Fruit fly (Drosophila melanogaster) whole organism, embryonic: Measurements from ENCODE around the gene NC2beta.
A peak's percentile ranks its signal among the peaks of the same experiment; 100 is the strongest.

Source experiments
- Awh ChIP-seq: fragments of 200-800 bp; sonication (Bioruptor generic); IDR thresholded peaks from 2 replicates; pipeline ENCODE4, ENCODE4 v1.3.6; 2022; ENCODE audit warnings: missing biosample characterization, missing genetic modification characterization
- CG1024 ChIP-seq: fragments of 200-800 bp; sonication (Bioruptor generic); IDR thresholded peaks from 2 replicates; pipeline ENCODE4 v1.3.6; 2022; ENCODE audit warnings: missing biosample characterization, missing genetic modification characterization
- CG10267 ChIP-seq: fragments of 200-800 bp; sonication (Bioruptor generic); optimal IDR thresholded peaks from 2 replicates; lab custom pipeline; 2018; ENCODE audit warnings: missing biosample characterization, mild to moderate bottlenecking, missing genetic modification characterization, moderate library complexity
- CG10565 ChIP-seq: fragments of 200-800 bp; sonication (Bioruptor generic); optimal IDR thresholded peaks from 3 replicates; lab custom pipeline; 2016; ENCODE audit warnings: missing biosample characterization, mild to moderate bottlenecking, missing genetic modification characterization
- CG11456 ChIP-seq: fragments of 200-800 bp; sonication (Bioruptor generic); IDR thresholded peaks from 3 replicates; pipeline ENCODE4 v1.3.6; 2022; ENCODE audit warnings: missing biosample characterization, missing genetic modification characterization
- CG12219 ChIP-seq: fragments of 200-800 bp; sonication (Bioruptor generic); optimal IDR thresholded peaks from 3 replicates; lab custom pipeline; 2018; ENCODE audit warnings: missing biosample characterization, mild to moderate bottlenecking, missing genetic modification characterization
- CG12391 ChIP-seq: fragments of 200-800 bp; sonication (Bioruptor generic); optimal IDR thresholded peaks from 3 replicates; lab custom pipeline; 2018; ENCODE audit warnings: missing biosample characterization, mild to moderate bottlenecking, missing genetic modification characterization, moderate library complexity
- CG13296 ChIP-seq: fragments of 200-800 bp; sonication (Bioruptor generic); optimal IDR thresholded peaks from 3 replicates; lab custom pipeline; 2018; ENCODE audit warnings: missing biosample characterization, mild to moderate bottlenecking, missing genetic modification characterization
- CG13894 ChIP-seq: fragments of 200-800 bp; sonication (Bioruptor generic); optimal IDR thresholded peaks from 3 replicates; lab custom pipeline; 2018; ENCODE audit warnings: missing biosample characterization, mild to moderate bottlenecking, missing genetic modification characterization, moderate library complexity
- CG14014 ChIP-seq: fragments of 200-800 bp; sonication (Bioruptor generic); IDR thresholded peaks from 2 replicates; pipeline ENCODE4 v1.3.6; 2022; ENCODE audit warnings: missing biosample characterization, missing genetic modification characterization
- CG15011 ChIP-seq: fragments of 200-800 bp; sonication (Bioruptor generic); optimal IDR thresholded peaks from 3 replicates; lab custom pipeline; 2018; ENCODE audit warnings: missing biosample characterization, mild to moderate bottlenecking, missing genetic modification characterization
- CG16863 ChIP-seq: fragments of 200-800 bp; sonication (Bioruptor generic); optimal IDR thresholded peaks from 3 replicates; lab custom pipeline; 2016; ENCODE audit warnings: missing biosample characterization, missing genetic modification characterization
- CG18011 ChIP-seq: fragments of 200-800 bp; sonication (Bioruptor generic); optimal IDR thresholded peaks from 2 replicates; lab custom pipeline; 2017; ENCODE audit warnings: missing biosample characterization, missing genetic modification characterization, mild to moderate bottlenecking, moderate library complexity, missing genotype
- CG2712 ChIP-seq: fragments of 200-800 bp; optimal IDR thresholded peaks from 3 replicates; lab custom pipeline; 2019; ENCODE audit warnings: missing biosample characterization, mild to moderate bottlenecking, missing genetic modification characterization, moderate library complexity
- CG3407 ChIP-seq: fragments of 200-800 bp; sonication (Bioruptor generic); optimal IDR thresholded peaks from 2 replicates; lab custom pipeline; 2018; ENCODE audit warnings: missing biosample characterization, mild to moderate bottlenecking, missing genetic modification characterization
- CG34224 ChIP-seq: fragments of 200-800 bp; sonication (Bioruptor generic); IDR thresholded peaks from 3 replicates; pipeline ENCODE4 v1.3.6; 2022; ENCODE audit warnings: missing biosample characterization, missing genetic modification characterization; ENCODE audit not compliant: partially characterized antibody
- CG4282 ChIP-seq: fragments of 200-800 bp; sonication (Bioruptor generic); optimal IDR thresholded peaks from 2 replicates; lab custom pipeline; 2016; ENCODE audit warnings: missing biosample characterization, missing genetic modification characterization
- CG5180 ChIP-seq: fragments of 200-800 bp; sonication (Bioruptor generic); optimal IDR thresholded peaks from 3 replicates; lab custom pipeline; 2017; ENCODE audit warnings: missing biosample characterization, missing genetic modification characterization, mild to moderate bottlenecking, moderate library complexity, missing genetic modification reagents
- CG5245 ChIP-seq: fragments of 200-800 bp; sonication (Bioruptor generic); optimal IDR thresholded peaks from 3 replicates; lab custom pipeline; 2016; ENCODE audit warnings: missing biosample characterization, missing genetic modification characterization
- CG7786 ChIP-seq: fragments of 200-800 bp; sonication (Bioruptor generic); optimal IDR thresholded peaks from 2 replicates; lab custom pipeline; 2016; ENCODE audit warnings: missing biosample characterization, missing genetic modification characterization
- CG9215 ChIP-seq: fragments of 200-800 bp; sonication (Bioruptor generic); IDR thresholded peaks from 2 replicates; pipeline ENCODE4 v1.3.6; 2022; ENCODE audit warnings: missing biosample characterization, missing genetic modification characterization
- CkIIα-i1 ChIP-seq: fragments of 200-800 bp; sonication (Bioruptor generic); IDR thresholded peaks from 2 replicates; pipeline ENCODE4 v1.3.6; 2022; ENCODE audit warnings: missing biosample characterization, missing genetic modification characterization
- ERR ChIP-seq: fragments of 200-800 bp; sonication (Bioruptor generic); optimal IDR thresholded peaks from 2 replicates; lab custom pipeline; 2016; ENCODE audit warnings: missing biosample characterization, missing genetic modification characterization
- Eip74EF ChIP-seq, 2 experiments: fragments of 200-800 bp in 1 of 2; fragments of >200 bp in 1 of 2; sonication (Bioruptor generic) in 1 of 2; optimal IDR thresholded peaks; 2 replicates each; lab custom pipeline; 2017 to 2019; ENCODE audit warnings: missing biosample characterization in 2 of 2, missing genetic modification characterization in 2 of 2, mild to moderate bottlenecking in 1 of 2, moderate library complexity in 1 of 2
- H2.0 ChIP-seq: fragments of 200-800 bp; sonication (Bioruptor generic); IDR thresholded peaks from 2 replicates; pipeline ENCODE4 v1.3.6; 2022; ENCODE audit warnings: missing biosample characterization, missing genetic modification characterization
- Hr3 ChIP-seq: fragments of 200-800 bp; sonication (Bioruptor generic); optimal IDR thresholded peaks from 3 replicates; lab custom pipeline; 2016; ENCODE audit warnings: missing biosample characterization, missing genetic modification characterization
- MESR4 ChIP-seq: fragments of 200-800 bp; sonication (Bioruptor generic); optimal IDR thresholded peaks from 2 replicates; lab custom pipeline; 2018; ENCODE audit warnings: missing biosample characterization, mild to moderate bottlenecking, missing genetic modification characterization, moderate library complexity
- Mes4 ChIP-seq: fragments of 200-800 bp; sonication (Bioruptor generic); optimal IDR thresholded peaks from 2 replicates; lab custom pipeline; 2016; ENCODE audit warnings: missing biosample characterization, missing genetic modification characterization
- Mrtf ChIP-seq: fragments of 200-800 bp; sonication (Bioruptor generic); IDR thresholded peaks from 3 replicates; pipeline ENCODE4 v1.3.6; 2022; ENCODE audit warnings: missing biosample characterization, missing genetic modification characterization
- Pdp1 ChIP-seq, 2 experiments: fragments of 200-800 bp; sonication (Bioruptor generic); optimal IDR thresholded peaks; 3 replicates each; lab custom pipeline; 2016; ENCODE audit warnings: missing biosample characterization in 2 of 2, missing genetic modification characterization in 2 of 2, mild to moderate bottlenecking in 1 of 2, moderate library complexity in 1 of 2
- Tbp ChIP-seq: fragments of >200 bp; optimal IDR thresholded peaks from 2 replicates; lab custom pipeline; 2018; ENCODE audit warnings: missing biosample characterization, missing genetic modification characterization
- YL-1 ChIP-seq: fragments of 200-800 bp; sonication (Bioruptor generic); optimal IDR thresholded peaks from 3 replicates; lab custom pipeline; 2017; ENCODE audit warnings: missing biosample characterization, mild to moderate bottlenecking, missing genetic modification characterization
- ara ChIP-seq: fragments of 200-800 bp; sonication (Bioruptor generic); IDR thresholded peaks from 2 replicates; pipeline ENCODE4 v1.3.6; 2022; ENCODE audit warnings: missing biosample characterization, missing genetic modification characterization
- bowl ChIP-seq: fragments of 200-800 bp; sonication (Bioruptor generic); IDR thresholded peaks from 2 replicates; pipeline ENCODE4 v1.3.6; 2022; ENCODE audit warnings: missing biosample characterization, missing genetic modification characterization
- br ChIP-seq: fragments of >200 bp; optimal IDR thresholded peaks from 2 replicates; lab custom pipeline; 2017
- cg ChIP-seq: fragments of 200-800 bp; sonication (Bioruptor generic); optimal IDR thresholded peaks from 3 replicates; lab custom pipeline; 2019; ENCODE audit warnings: missing biosample characterization, mild to moderate bottlenecking, missing genetic modification characterization, moderate library complexity
- chn ChIP-seq: fragments of 200-800 bp; sonication (Bioruptor generic); optimal IDR thresholded peaks from 2 replicates; lab custom pipeline; 2016; ENCODE audit warnings: missing biosample characterization, missing genetic modification characterization
- da ChIP-seq: fragments of 200-800 bp; sonication (Bioruptor generic); optimal IDR thresholded peaks from 2 replicates; lab custom pipeline; 2016; ENCODE audit warnings: missing biosample characterization, missing genetic modification characterization
- ftz-f1 ChIP-seq: fragments of 200-800 bp; sonication (Bioruptor generic); optimal IDR thresholded peaks from 2 replicates; lab custom pipeline; 2016; ENCODE audit warnings: missing biosample characterization, missing genetic modification characterization
- fu2 ChIP-seq: fragments of 200-800 bp; sonication (Bioruptor generic); optimal IDR thresholded peaks from 2 replicates; lab custom pipeline; 2016; ENCODE audit warnings: missing biosample characterization, missing genetic modification characterization
- grau ChIP-seq: fragments of 200-800 bp; optimal IDR thresholded peaks from 3 replicates; lab custom pipeline; 2019; ENCODE audit warnings: missing biosample characterization, mild to moderate bottlenecking, missing genetic modification characterization, moderate library complexity
- hth ChIP-seq: fragments of >200 bp; optimal IDR thresholded peaks from 2 replicates; lab custom pipeline; 2017; ENCODE audit warnings: inconsistent platforms
- kni ChIP-seq: fragments of 200-800 bp; sonication (Bioruptor generic); optimal IDR thresholded peaks from 3 replicates; lab custom pipeline; 2017; ENCODE audit warnings: mild to moderate bottlenecking, missing biosample characterization, missing genetic modification reagents, missing genetic modification characterization
- pb ChIP-seq: fragments of 200-800 bp; sonication (Bioruptor generic); optimal IDR thresholded peaks from 3 replicates; lab custom pipeline; 2016; ENCODE audit warnings: missing biosample characterization, missing genetic modification characterization
- psq ChIP-seq: fragments of 200-800 bp; sonication (Bioruptor generic); optimal IDR thresholded peaks from 2 replicates; lab custom pipeline; 2017; ENCODE audit warnings: missing biosample characterization, missing genetic modification characterization
- shn ChIP-seq: fragments of 200-800 bp; sonication (Bioruptor generic); optimal IDR thresholded peaks from 3 replicates; lab custom pipeline; 2016; ENCODE audit warnings: missing biosample characterization, missing genetic modification characterization
- vfl ChIP-seq: fragments of 200-800 bp; sonication (Bioruptor generic); optimal IDR thresholded peaks from 2 replicates; lab custom pipeline; 2016; ENCODE audit warnings: missing biosample characterization, missing genetic modification characterization
- vnd ChIP-seq: fragments of 200-800 bp; sonication (Bioruptor generic); IDR thresholded peaks from 3 replicates; pipeline ENCODE4 v1.3.6; 2022; ENCODE audit warnings: missing biosample characterization, missing genetic modification characterization; ENCODE audit not compliant: partially characterized antibody
- zf30C ChIP-seq: fragments of 200-800 bp; sonication (Bioruptor generic); optimal IDR thresholded peaks from 3 replicates; lab custom pipeline; 2018; ENCODE audit warnings: missing biosample characterization, mild to moderate bottlenecking, missing genetic modification characterization

Gene NC2beta

dm6 chr2L:15056359-15057220 lies 49.0 kb downstream of the NC2beta start (continued):
- TF ChIP-seq br (lab: Kevin White, UChicago): no peak
- no peak for TF ChIP-seq CkIIα-i1 (GFP tag; lab: Robert Waterston, UW)
- TF ChIP-seq da (GFP tag; lab: Kevin White, UChicago): no peak
- peak; percentile 37 for TF ChIP-seq ftz-f1 (GFP tag; lab: Kevin White, UChicago)
- no peak for TF ChIP-seq shn (GFP tag; lab: Kevin White, UChicago)
- no peak for TF ChIP-seq vnd (GFP tag; lab: Robert Waterston, UW)
- TF ChIP-seq CG10267 (tag; lab: Kevin White, UChicago): peak; percentile 85
- peak; percentile 75 for TF ChIP-seq zf30C (GFP tag; lab: Kevin White, UChicago)
- no peak for TF ChIP-seq CG4282 (GFP tag; lab: Kevin White, UChicago)
- peak; percentile 54; the same call in 1 of the 2 replicates for TF ChIP-seq CG14014 (GFP tag; lab: Robert Waterston, UW)
- no peak for TF ChIP-seq CG13894 (tag; lab: Kevin White, UChicago)
- peak; percentile 67 for TF ChIP-seq ara (GFP tag; lab: Robert Waterston, UW)
- TF ChIP-seq CG2712: peak; percentile 89
- TF ChIP-seq CG13296 (GFP tag; lab: Kevin White, UChicago): peak; percentile 54
- peak; percentile 59; the same call in 1 of the 2 replicates for TF ChIP-seq H2.0
- TF ChIP-seq Hr3: peak; percentile 76
- no peak for TF ChIP-seq CG18011 (GFP tag; lab: Kevin White, UChicago)
- peak; percentile 60 for TF ChIP-seq chn (GFP tag; lab: Kevin White, UChicago)
- peak; percentile 68; the same call in 2 of the 3 replicates for TF ChIP-seq Mrtf (GFP tag; lab: Robert Waterston, UW)
- TF ChIP-seq ERR: no peak
- TF ChIP-seq CG16863 (GFP tag; lab: Kevin White, UChicago): peak; percentile 19
- TF ChIP-seq CG1024: peak; percentile 47
- no peak for TF ChIP-seq CG7786 (GFP tag; lab: Kevin White, UChicago)
- TF ChIP-seq CG5245: peak; percentile 75
- peak; percentile 37 for TF ChIP-seq psq (GFP tag; lab: Kevin White, UChicago)
- TF ChIP-seq CG34224 (GFP tag; lab: Robert Waterston, UW): no peak
- no peak for TF ChIP-seq CG10565 (GFP tag; lab: Kevin White, UChicago)
- TF ChIP-seq pb (GFP tag; lab: Kevin White, UChicago): no peak
- TF ChIP-seq CG9215 (GFP tag; lab: Robert Waterston, UW): no peak
- no peak for TF ChIP-seq YL-1 (GFP tag; lab: Kevin White, UChicago)
- TF ChIP-seq CG11456 (GFP tag; lab: Robert Waterston, UW): no peak
- no peak for TF ChIP-seq bowl (GFP tag; lab: Robert Waterston, UW)
- TF ChIP-seq CG5180: peak; percentile 67
- peak; percentile 26 to 48 for TF ChIP-seq Pdp1 (GFP tag; optimal IDR thresholded peaks at IDR 0.05; lab: Kevin White, UChicago)
- peak; percentile 7 for TF ChIP-seq Mes4 (GFP tag; lab: Kevin White, UChicago)
- TF ChIP-seq CG15011 (GFP tag; lab: Kevin White, UChicago): peak; percentile 57
- no peak for TF ChIP-seq hth (lab: Kevin White, UChicago)
- peak in 1 of 2 experiments; percentile 84 for TF ChIP-seq Eip74EF (GFP tag; optimal IDR thresholded peaks at IDR 0.05; lab: Kevin White, UChicago)
- TF ChIP-seq CG12391 (tag; lab: Kevin White, UChicago): peak; percentile 86
- no peak for TF ChIP-seq fu2 (GFP tag; lab: Kevin White, UChicago)
- no peak for TF ChIP-seq kni (GFP tag; lab: Kevin White, UChicago)
- TF ChIP-seq Awh (GFP tag; lab: Robert Waterston, UW): 0 out of 2 replicates have a peak, but pooled peaks have one; percentile 56
- TF ChIP-seq cg: peak; percentile 93
- TF ChIP-seq grau (tag; lab: Kevin White, UChicago): peak; percentile 68
- peak; percentile 64 for TF ChIP-seq CG3407
- peak; percentile 34 for TF ChIP-seq vfl (GFP tag; lab: Kevin White, UChicago)
- peak; percentile 53 for TF ChIP-seq CG12219 (GFP tag; lab: Kevin White, UChicago)
- TF ChIP-seq MESR4 (GFP tag; lab: Kevin White, UChicago): no peak
- TF ChIP-seq Tbp: no peak
